Fruit fly (Drosophila melanogaster) Kc167 (cell line): Measurements from ENCODE around the gene CG4360.

ENCODE experiments used
- Sin3A ChIP-seq: fragments of >200 bp; optimal IDR thresholded peaks from 2 replicates; lab custom pipeline; 2018; ENCODE audit warnings: missing external identifiers
- h ChIP-seq: fragments of >200 bp; optimal IDR thresholded peaks from 3 replicates; lab custom pipeline; 2018; ENCODE audit warnings: missing external identifiers
- ttk ChIP-seq: sonication (Bioruptor generic); optimal IDR thresholded peaks from 2 replicates; lab custom pipeline; 2017; ENCODE audit warnings: missing external identifiers

DNA sequence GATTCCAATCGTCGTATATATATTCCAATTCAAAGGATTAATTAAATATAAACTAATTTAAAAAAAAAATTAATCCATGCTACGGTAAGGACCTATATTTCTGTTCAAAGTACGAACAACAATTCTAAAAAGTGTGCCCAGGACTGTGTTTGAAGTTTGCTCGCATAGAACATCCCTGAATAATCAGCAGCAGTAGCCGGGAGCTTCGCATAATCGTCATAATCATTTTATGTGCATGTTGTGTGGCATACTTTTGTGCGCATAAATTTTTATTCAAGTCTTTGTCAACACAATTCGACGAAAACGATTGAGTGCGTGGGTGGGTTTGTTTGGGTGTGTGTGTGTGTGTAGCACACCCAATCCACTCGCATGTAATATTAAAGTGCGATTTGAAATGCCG is 4.9 kb upstream of the CG4360 start:
- TF ChIP-seq ttk (lab: Kevin White, UChicago): no peak
- TF ChIP-seq Sin3A (lab: Kevin White, UChicago): no peak
- no peak for TF ChIP-seq h (lab: Kevin White, UChicago)
